Fruit fly (Drosophila melanogaster): ENCODE data around the gene CG6094.

- no peak for TF ChIP-seq CG8478 (optimal IDR thresholded peaks at IDR 0.05)
- no peak for TF ChIP-seq CTCF (optimal IDR thresholded peaks at IDR 0.05)
These were observed 48.4 kb downstream of the CG6094 start for dm6 chr2L:10555269-10555668.

Data from S2 (cell line).